Worm (Caenorhabditis elegans): ENCODE results near the gene C25G4.3.

C25G4.3 gene

DNA sequence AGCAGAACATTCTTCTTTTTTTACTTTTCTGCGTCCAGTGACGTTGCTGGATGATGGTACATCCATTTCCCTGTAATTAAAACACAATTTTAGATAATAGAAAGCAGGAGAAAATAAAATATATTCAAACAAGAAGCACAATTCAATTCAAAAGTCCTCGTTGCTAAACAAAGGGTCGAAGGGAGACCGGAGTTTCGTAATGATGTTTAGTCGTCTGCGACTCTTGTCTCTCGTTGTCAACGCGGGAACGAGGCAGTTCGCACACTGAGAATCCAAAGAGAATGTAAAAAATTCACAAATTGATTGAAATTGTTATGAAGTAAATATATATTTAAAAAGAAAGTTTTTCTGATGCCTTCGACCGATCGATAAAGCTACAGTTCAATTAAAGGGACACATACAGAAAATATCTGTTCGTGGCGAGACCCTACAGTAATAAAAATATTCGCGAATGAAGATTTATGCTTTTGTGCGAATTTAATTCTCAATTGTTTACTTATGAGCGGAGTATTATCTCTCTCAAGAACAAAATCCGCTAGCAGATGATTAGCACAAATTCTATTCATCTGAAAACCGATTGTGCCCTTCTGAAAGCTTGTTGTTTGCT, 5.6 kb upstream of the C25G4.3 start, which contains the start of gene dpy-26 (continued):
- TF ChIP-seq F49E8.2 (tag; optimal IDR thresholded peaks at IDR 0.05; ENCODE audit: insufficient read depth) = no peak
- TF ChIP-seq Y53G8AR.9 (GFP tag; conservative IDR thresholded peaks at IDR 0.05) = no peak
- no peak for TF ChIP-seq nfya-1 (tag; optimal IDR thresholded peaks at IDR 0.05; ENCODE audit: borderline replicate concordance, insufficient read depth)
- no peak for TF ChIP-seq Y53F4B.3 (GFP tag; IDR thresholded peaks at IDR 0.05)
- TF ChIP-seq madf-3 (GFP tag; IDR thresholded peaks at IDR 0.05) = no peak
- TF ChIP-seq B0261.1 (tag; optimal IDR thresholded peaks at IDR 0.05) = no peak
- no peak for TF ChIP-seq unc-62 (GFP tag; optimal IDR thresholded peaks at IDR 0.05)
- TF ChIP-seq ama-1 (optimal IDR thresholded peaks at IDR 0.05) = no peak
- TF ChIP-seq ama-1 (GFP tag; optimal IDR thresholded peaks at IDR 0.05) = no peak
- no peak for TF ChIP-seq mxl-1 (tag; optimal IDR thresholded peaks at IDR 0.05)
- no peak for TF ChIP-seq ceh-27 (GFP tag; optimal IDR thresholded peaks at IDR 0.05)
- no peak for TF ChIP-seq let-526 (GFP tag; IDR thresholded peaks at IDR 0.05)
- TF ChIP-seq Y67H2A.10 (GFP tag; conservative IDR thresholded peaks at IDR 0.05) = no peak
- peak; percentile 22 for TF ChIP-seq xnd-1 (tag; optimal IDR thresholded peaks at IDR 0.05)
- TF ChIP-seq rec-8 (tag; optimal IDR thresholded peaks at IDR 0.05) = no peak
- no peak for TF ChIP-seq lin-35 (GFP tag; optimal IDR thresholded peaks at IDR 0.05)
- TF ChIP-seq mcd-1 (GFP tag; IDR thresholded peaks at IDR 0.05) = no peak
- TF ChIP-seq F33H1.4 (GFP tag; IDR thresholded peaks at IDR 0.05) = peak; percentile 73
- TF ChIP-seq hmg-1.2 (GFP tag; IDR thresholded peaks at IDR 0.05) = peak; percentile 48; the same call in 1 of the 2 replicates
- TF ChIP-seq die-1 (tag; optimal IDR thresholded peaks at IDR 0.05) = no peak
- TF ChIP-seq F57C9.4 (tag; optimal IDR thresholded peaks at IDR 0.05) = no peak
- peak; percentile 81 for TF ChIP-seq lsl-1 (GFP tag; optimal IDR thresholded peaks at IDR 0.05)
- TF ChIP-seq ztf-25 (GFP tag; IDR thresholded peaks at IDR 0.05) = no peak
- no peak for TF ChIP-seq attf-6 (GFP tag; IDR thresholded peaks at IDR 0.05)
- TF ChIP-seq dpff-1 (tag; optimal IDR thresholded peaks at IDR 0.05) = no peak
- TF ChIP-seq snpc-3.4 (tag; optimal IDR thresholded peaks at IDR 0.05) = no peak
- TF ChIP-seq D2030.7 (GFP tag; IDR thresholded peaks at IDR 0.05) = peak; percentile 29; the same call in 1 of the 2 replicates
- TF ChIP-seq lsy-27 (tag; optimal IDR thresholded peaks at IDR 0.05; ENCODE audit: borderline replicate concordance, insufficient read depth) = no peak
- TF ChIP-seq efl-1 (GFP tag; optimal IDR thresholded peaks at IDR 0.05) = peak; percentile 54
- no peak for TF ChIP-seq ztf-3 (GFP tag; optimal IDR thresholded peaks at IDR 0.05)
- no peak for TF ChIP-seq unc-130 (GFP tag; optimal IDR thresholded peaks at IDR 0.05)
- TF ChIP-seq ztf-18 (tag; optimal IDR thresholded peaks at IDR 0.05) = no peak
- TF ChIP-seq tlf-1 (GFP tag; optimal IDR thresholded peaks at IDR 0.05) = no peak
- TF ChIP-seq madf-10 (tag; optimal IDR thresholded peaks at IDR 0.05) = no peak
- TF ChIP-seq F57A8.1 (GFP tag; optimal IDR thresholded peaks at IDR 0.05) = no peak
- TF ChIP-seq ZK185.1 (tag; optimal IDR thresholded peaks at IDR 0.05; ENCODE audit: poor library complexity, severe bottlenecking) = peak; percentile 22
- no peak for TF ChIP-seq ztf-26 (tag; optimal IDR thresholded peaks at IDR 0.05)
- peak; percentile 91 for TF ChIP-seq attf-3 (GFP tag; conservative IDR thresholded peaks at IDR 0.05)
- TF ChIP-seq rpc-1 (optimal IDR thresholded peaks at IDR 0.05) = no peak
- TF ChIP-seq rpc-1 (tag; optimal IDR thresholded peaks at IDR 0.05) = no peak
- no peak for TF ChIP-seq nhr-120 (GFP tag; IDR thresholded peaks at IDR 0.05)
- TF ChIP-seq lin-54 (GFP tag; optimal IDR thresholded peaks at IDR 0.05) = no peak
- TF ChIP-seq let-607 (tag; optimal IDR thresholded peaks at IDR 0.05) = no peak
- TF ChIP-seq bed-2 (GFP tag; IDR thresholded peaks at IDR 0.05) = no peak
- TF ChIP-seq F52B5.7 (tag; optimal IDR thresholded peaks at IDR 0.05) = no peak
- TF ChIP-seq Y56A3A.18 (GFP tag; IDR thresholded peaks at IDR 0.05) = no peak
- no peak for TF ChIP-seq aptf-2 (GFP tag; conservative IDR thresholded peaks at IDR 0.05)

Measured in whole organism, young adult.